Fruit fly (Drosophila melanogaster): ENCODE data around the gene mRpL36.
A peak's percentile ranks its signal among the peaks of the same experiment; 100 is the strongest.

The mRpL36 gene

DNA sequence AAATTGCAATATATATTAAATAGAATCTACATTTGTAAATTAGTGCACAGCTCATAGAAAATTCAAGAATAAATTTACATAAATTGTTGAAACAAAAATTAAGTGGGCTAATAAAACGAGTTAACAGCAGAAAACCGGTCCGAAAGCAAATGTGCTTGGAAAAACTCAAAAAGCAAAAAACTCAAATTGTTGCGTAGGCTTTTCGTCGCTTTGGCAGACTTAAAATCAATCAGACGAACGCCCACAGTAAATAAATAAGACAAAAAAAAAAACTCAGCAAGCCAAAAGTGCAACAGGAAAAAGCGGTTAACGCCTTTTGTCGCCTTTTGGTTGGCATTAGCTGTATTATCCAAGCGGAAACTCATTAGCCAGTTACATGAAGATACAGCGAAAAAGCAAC lies 47.0 kb downstream of the mRpL36 start:
- TF ChIP-seq EcR (GFP tag; optimal IDR thresholded peaks at IDR 0.05) (no peak), CG15710 (tag; optimal IDR thresholded peaks at IDR 0.05) (no peak), CG9948 (tag; optimal IDR thresholded peaks at IDR 0.05) (no peak), CG12605 (GFP tag; IDR thresholded peaks at IDR 0.05) (no peak), CG34367 (tag; optimal IDR thresholded peaks at IDR 0.05) (no peak), CG8159 (tag; optimal IDR thresholded peaks at IDR 0.05) (no peak), Snoo (tag; optimal IDR thresholded peaks at IDR 0.05) (no peak), Ets98B (GFP tag; IDR thresholded peaks at IDR 0.05) (no peak), D1 (tag; optimal IDR thresholded peaks at IDR 0.05) (no peak), Pif1A (GFP tag; optimal IDR thresholded peaks at IDR 0.05) (no peak), CG32121 (GFP tag; IDR thresholded peaks at IDR 0.05) (no peak)

- TF ChIP-seq gl (tag; optimal IDR thresholded peaks at IDR 0.05) = no peak
- TF ChIP-seq Ets98B (GFP tag; IDR thresholded peaks at IDR 0.05) = peak; percentile 51; the same call in 1 of the 2 replicates
- peak; percentile 35 for TF ChIP-seq EcR (GFP tag; optimal IDR thresholded peaks at IDR 0.05)
- TF ChIP-seq CG17806 (tag; optimal IDR thresholded peaks at IDR 0.05) = no peak
- peak; percentile 12 for TF ChIP-seq Snoo (tag; optimal IDR thresholded peaks at IDR 0.05)
- no peak for TF ChIP-seq rn (GFP tag; IDR thresholded peaks at IDR 0.05)
- TF ChIP-seq CG9948 (tag; optimal IDR thresholded peaks at IDR 0.05) = no peak
- no peak for TF ChIP-seq CG15710 (tag; optimal IDR thresholded peaks at IDR 0.05)
- no peak for TF ChIP-seq CG8159 (tag; optimal IDR thresholded peaks at IDR 0.05)
- TF ChIP-seq CG10348 (GFP tag; IDR thresholded peaks at IDR 0.05) = no peak
- TF ChIP-seq D1 (tag; optimal IDR thresholded peaks at IDR 0.05) = peak; percentile 12
- TF ChIP-seq CG4496 (GFP tag; IDR thresholded peaks at IDR 0.05) = peak; percentile 64; the same call in 2 of the 3 replicates
- peak; percentile 20 for TF ChIP-seq CG8301 (tag; optimal IDR thresholded peaks at IDR 0.05)
- peak; percentile 5 for TF ChIP-seq Pif1A (GFP tag; optimal IDR thresholded peaks at IDR 0.05)
- no peak for TF ChIP-seq fd96Ca (GFP tag; IDR thresholded peaks at IDR 0.05)
- 0 out of 2 replicates have a peak, but pooled peaks have one; percentile 20 for TF ChIP-seq CG32121 (GFP tag; IDR thresholded peaks at IDR 0.05)
- no peak for TF ChIP-seq CG13204 (GFP tag; optimal IDR thresholded peaks at IDR 0.05)
- TF ChIP-seq CG34367 (tag; optimal IDR thresholded peaks at IDR 0.05) = no peak
- no peak for TF ChIP-seq CG14655 (GFP tag; optimal IDR thresholded peaks at IDR 0.05)
- peak; percentile 40 for TF ChIP-seq CG12605 (GFP tag; IDR thresholded peaks at IDR 0.05)
- TF ChIP-seq Pif1B (GFP tag; optimal IDR thresholded peaks at IDR 0.05) = peak; percentile 39
Observed at dm6 chr3L:8077207-8077606, 47.7 kb downstream of the mRpL36 start.

DNA sequence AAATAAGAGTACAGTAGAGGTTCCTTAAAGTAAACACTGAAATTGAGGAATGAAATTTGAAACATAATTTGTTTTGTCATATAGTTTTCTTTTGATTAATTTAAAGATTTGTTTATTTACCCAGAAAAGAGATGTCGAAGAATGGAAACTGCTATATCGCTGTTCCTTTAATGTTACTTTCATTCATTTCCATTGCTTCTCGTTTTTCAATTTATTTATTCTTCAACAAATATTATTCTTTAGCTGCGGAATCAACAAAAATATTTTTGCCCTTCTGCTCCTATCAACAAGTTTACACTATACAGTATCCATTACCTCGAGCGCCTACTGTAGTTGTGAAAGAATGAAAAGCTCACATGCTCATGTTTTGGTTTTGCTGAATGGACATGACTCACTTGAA lies 48.8 kb downstream of the mRpL36 start:
- TF ChIP-seq CG14655 (GFP tag; optimal IDR thresholded peaks at IDR 0.05) (peak; percentile 24), Pif1A (GFP tag; optimal IDR thresholded peaks at IDR 0.05) (peak; percentile 16), Pif1B (GFP tag; optimal IDR thresholded peaks at IDR 0.05) (peak; percentile 17), fd96Ca (GFP tag; IDR thresholded peaks at IDR 0.05) (no peak), CG10348 (GFP tag; IDR thresholded peaks at IDR 0.05) (no peak), gl (tag; optimal IDR thresholded peaks at IDR 0.05) (no peak), CG8159 (tag; optimal IDR thresholded peaks at IDR 0.05) (peak; percentile 41), rn (GFP tag; IDR thresholded peaks at IDR 0.05) (no peak), CG32121 (GFP tag; IDR thresholded peaks at IDR 0.05) (no peak), CG13204 (GFP tag; optimal IDR thresholded peaks at IDR 0.05) (no peak), CG15710 (tag; optimal IDR thresholded peaks at IDR 0.05) (peak; percentile 21), D1 (tag; optimal IDR thresholded peaks at IDR 0.05) (no peak), CG4496 (GFP tag; IDR thresholded peaks at IDR 0.05) (0 out of 3 replicates have a peak, but pooled peaks have one; percentile 27), EcR (GFP tag; optimal IDR thresholded peaks at IDR 0.05) (no peak), Ets98B (GFP tag; IDR thresholded peaks at IDR 0.05) (no peak), CG8301 (tag; optimal IDR thresholded peaks at IDR 0.05) (peak; percentile 10), CG34367 (tag; optimal IDR thresholded peaks at IDR 0.05) (no peak), Snoo (tag; optimal IDR thresholded peaks at IDR 0.05) (no peak), CG17806 (tag; optimal IDR thresholded peaks at IDR 0.05) (peak; percentile 28), CG12605 (GFP tag; IDR thresholded peaks at IDR 0.05) (no peak), CG9948 (tag; optimal IDR thresholded peaks at IDR 0.05) (peak; percentile 29)

- TF ChIP-seq CG8159 (tag; optimal IDR thresholded peaks at IDR 0.05) (no peak), Ets98B (GFP tag; IDR thresholded peaks at IDR 0.05) (no peak), CG10348 (GFP tag; IDR thresholded peaks at IDR 0.05) (no peak), EcR (GFP tag; optimal IDR thresholded peaks at IDR 0.05) (no peak), Snoo (tag; optimal IDR thresholded peaks at IDR 0.05) (no peak), CG9948 (tag; optimal IDR thresholded peaks at IDR 0.05) (no peak), fd96Ca (GFP tag; IDR thresholded peaks at IDR 0.05) (no peak), CG14655 (GFP tag; optimal IDR thresholded peaks at IDR 0.05) (no peak), CG13204 (GFP tag; optimal IDR thresholded peaks at IDR 0.05) (no peak), CG12605 (GFP tag; IDR thresholded peaks at IDR 0.05) (no peak), CG8301 (tag; optimal IDR thresholded peaks at IDR 0.05) (no peak), CG32121 (GFP tag; IDR thresholded peaks at IDR 0.05) (no peak), CG4496 (GFP tag; IDR thresholded peaks at IDR 0.05) (no peak), Pif1B (GFP tag; optimal IDR thresholded peaks at IDR 0.05) (no peak), Pif1A (GFP tag; optimal IDR thresholded peaks at IDR 0.05) (no peak), rn (GFP tag; IDR thresholded peaks at IDR 0.05) (no peak), CG15710 (tag; optimal IDR thresholded peaks at IDR 0.05) (no peak), CG34367 (tag; optimal IDR thresholded peaks at IDR 0.05) (no peak)
Observed at dm6 chr3L:8074944-8075343, 50.0 kb downstream of the mRpL36 start.
